Fruit fly (Drosophila melanogaster) whole organism, embryonic: ENCODE results near the gene stg1.
A peak's percentile ranks its signal among the peaks of the same experiment; 100 is the strongest.

Experiments used
- Ada2b ChIP-seq: fragments of 200-800 bp; sonication (Bioruptor generic); IDR thresholded peaks from 2 replicates; pipeline ENCODE4 v1.3.6; 2022; ENCODE audit warnings: missing biosample characterization, missing genetic modification characterization
- Bdp1 ChIP-seq: fragments of 200-800 bp; sonication (Bioruptor generic); optimal IDR thresholded peaks from 3 replicates; lab custom pipeline; 2016; ENCODE audit warnings: missing biosample characterization, missing genetic modification characterization
- CG10209 ChIP-seq: fragments of 200-800 bp; sonication (Bioruptor generic); optimal IDR thresholded peaks from 3 replicates; lab custom pipeline; 2017; ENCODE audit warnings: missing biosample characterization, mild to moderate bottlenecking, missing genetic modification characterization, missing genetic modification reagents
- CG12236 ChIP-seq: fragments of 200-800 bp; sonication (Bioruptor generic); optimal IDR thresholded peaks from 2 replicates; lab custom pipeline; 2016; ENCODE audit warnings: missing biosample characterization, missing genetic modification characterization
- CG14441 ChIP-seq: fragments of 200-800 bp; sonication (Bioruptor generic); IDR thresholded peaks from 2 replicates; pipeline ENCODE4 v1.3.6; 2022; ENCODE audit warnings: missing biosample characterization, missing genetic modification characterization
- CG15073 ChIP-seq: fragments of 200-800 bp; sonication (Bioruptor generic); optimal IDR thresholded peaks from 2 replicates; lab custom pipeline; 2016; ENCODE audit warnings: missing biosample characterization, missing genetic modification characterization
- CG15269 ChIP-seq: fragments of 200-800 bp; sonication (Bioruptor generic); optimal IDR thresholded peaks from 2 replicates; lab custom pipeline; 2018; ENCODE audit warnings: missing biosample characterization, mild to moderate bottlenecking, missing genetic modification characterization, moderate library complexity
- CG15479 ChIP-seq: fragments of 200-800 bp; sonication (Bioruptor generic); optimal IDR thresholded peaks from 3 replicates; lab custom pipeline; 2019; ENCODE audit warnings: missing biosample characterization, mild to moderate bottlenecking, missing genetic modification characterization, moderate library complexity
- CG32532 ChIP-seq: fragments of 200-800 bp; sonication (Bioruptor generic); IDR thresholded peaks from 2 replicates; pipeline ENCODE4 v1.3.6; 2022; ENCODE audit warnings: missing biosample characterization, missing genetic modification characterization
- CG3407 ChIP-seq: fragments of 200-800 bp; sonication (Bioruptor generic); optimal IDR thresholded peaks from 2 replicates; lab custom pipeline; 2018; ENCODE audit warnings: missing biosample characterization, mild to moderate bottlenecking, missing genetic modification characterization
- CG34376 ChIP-seq: fragments of 200-800 bp; sonication (Bioruptor generic); optimal IDR thresholded peaks from 2 replicates; lab custom pipeline; 2018; ENCODE audit warnings: missing biosample characterization, mild to moderate bottlenecking, missing genetic modification characterization
- CG7357 ChIP-seq: fragments of 200-800 bp; sonication (Bioruptor generic); IDR thresholded peaks from 3 replicates; pipeline ENCODE4 v1.3.6; 2022; ENCODE audit warnings: missing biosample characterization, missing genetic modification characterization
- CG7987 ChIP-seq: fragments of 200-800 bp; sonication (Bioruptor generic); optimal IDR thresholded peaks from 2 replicates; lab custom pipeline; 2018; ENCODE audit warnings: missing biosample characterization, mild to moderate bottlenecking, missing genetic modification characterization, moderate library complexity
- CG9727 ChIP-seq: fragments of 200-800 bp; sonication (Bioruptor generic); optimal IDR thresholded peaks from 3 replicates; lab custom pipeline; 2017; ENCODE audit warnings: missing biosample characterization, mild to moderate bottlenecking, missing genetic modification characterization
- CG9876 ChIP-seq: fragments of 200-800 bp; sonication (Bioruptor generic); optimal IDR thresholded peaks from 2 replicates; lab custom pipeline; 2016; ENCODE audit warnings: missing biosample characterization, missing genetic modification characterization
- CHES-1-like ChIP-seq: fragments of 200-800 bp; sonication (Bioruptor generic); optimal IDR thresholded peaks from 2 replicates; lab custom pipeline; 2016; ENCODE audit warnings: missing biosample characterization, missing genetic modification characterization
- Doc2 ChIP-seq: fragments of 200-800 bp; sonication (Bioruptor generic); IDR thresholded peaks from 2 replicates; pipeline ENCODE4 v1.3.6; 2022; ENCODE audit warnings: missing biosample characterization, missing genetic modification characterization
- Drgx ChIP-seq: fragments of 200-800 bp; sonication (Bioruptor generic); IDR thresholded peaks from 2 replicates; pipeline ENCODE4 v1.3.6; 2022; ENCODE audit warnings: missing biosample characterization, missing genetic modification characterization
- HLH3B ChIP-seq: fragments of 200-800 bp; sonication (Bioruptor generic); IDR thresholded peaks from 2 replicates; pipeline ENCODE4 v1.3.6; 2022; ENCODE audit warnings: missing biosample characterization, missing genetic modification characterization
- Hr51 ChIP-seq, 2 experiments: fragments of 200-800 bp; sonication (Bioruptor generic); optimal IDR thresholded peaks; 2 replicates in 1 of 2; 3 replicates in 1 of 2; lab custom pipeline; 2016 to 2018; ENCODE audit warnings: missing biosample characterization in 2 of 2, missing genetic modification characterization in 2 of 2, mild to moderate bottlenecking in 1 of 2, moderate library complexity in 1 of 2
- Mad ChIP-seq: fragments of 200-800 bp; sonication (Bioruptor generic); optimal IDR thresholded peaks from 2 replicates; lab custom pipeline; 2016; ENCODE audit warnings: missing biosample characterization, missing genetic modification characterization
- Med ChIP-seq: fragments of 200-800 bp; sonication (Bioruptor generic); peaks from one replicate; lab custom pipeline; 2016; ENCODE audit warnings: missing biosample characterization, missing genetic modification characterization, mild to moderate bottlenecking, inconsistent platforms, moderate library complexity
- Mrtf ChIP-seq: fragments of 200-800 bp; sonication (Bioruptor generic); IDR thresholded peaks from 3 replicates; pipeline ENCODE4 v1.3.6; 2022; ENCODE audit warnings: missing biosample characterization, missing genetic modification characterization
- NfI ChIP-seq: fragments of 200-800 bp; sonication (Bioruptor generic); optimal IDR thresholded peaks from 3 replicates; lab custom pipeline; 2018; ENCODE audit warnings: missing biosample characterization, mild to moderate bottlenecking, missing genetic modification characterization, moderate library complexity
- Ravus ChIP-seq: fragments of 200-800 bp; sonication (Bioruptor generic); IDR thresholded peaks from 2 replicates; pipeline ENCODE4 v1.3.6; 2022; ENCODE audit warnings: missing biosample characterization, missing genetic modification characterization
- Sox102F ChIP-seq: fragments of 200-800 bp; sonication (Bioruptor generic); optimal IDR thresholded peaks from 2 replicates; lab custom pipeline; 2018; ENCODE audit warnings: missing biosample characterization, mild to moderate bottlenecking, missing genetic modification characterization, moderate library complexity
- cad ChIP-seq: fragments of >200 bp; optimal IDR thresholded peaks from 2 replicates; lab custom pipeline; 2017; ENCODE audit warnings: missing biosample characterization, missing genetic modification characterization
- ci ChIP-seq: fragments of 200-800 bp; sonication (Bioruptor generic); IDR thresholded peaks from 3 replicates; pipeline ENCODE4 v1.3.6; 2022; ENCODE audit warnings: missing biosample characterization, missing genetic modification characterization
- danr ChIP-seq: fragments of 200-800 bp; sonication (Bioruptor generic); IDR thresholded peaks from 2 replicates; pipeline ENCODE4 v1.3.6; 2022; ENCODE audit warnings: missing biosample characterization, missing genetic modification characterization
- dpn ChIP-seq, 2 experiments: fragments of 200-800 bp; sonication (Bioruptor generic); optimal IDR thresholded peaks; 3 replicates each; lab custom pipeline; 2016; ENCODE audit warnings: missing biosample characterization in 2 of 2, missing genetic modification characterization in 2 of 2
- dysf ChIP-seq: fragments of 200-800 bp; sonication (Bioruptor generic); IDR thresholded peaks from 3 replicates; pipeline ENCODE4 v1.3.6; 2022; ENCODE audit warnings: missing biosample characterization, missing genetic modification characterization
- ftz-f1 ChIP-seq: fragments of 200-800 bp; sonication (Bioruptor generic); optimal IDR thresholded peaks from 2 replicates; lab custom pipeline; 2016; ENCODE audit warnings: missing biosample characterization, missing genetic modification characterization
- gem ChIP-seq: fragments of 200-800 bp; sonication (Bioruptor generic); optimal IDR thresholded peaks from 2 replicates; lab custom pipeline; 2019; ENCODE audit warnings: missing biosample characterization, mild to moderate bottlenecking, missing genetic modification characterization, moderate library complexity
- ken ChIP-seq: fragments of 200-800 bp; sonication (Bioruptor generic); IDR thresholded peaks from 3 replicates; pipeline ENCODE4 v1.3.6; 2022; ENCODE audit warnings: missing biosample characterization, missing genetic modification characterization
- lbe ChIP-seq: fragments of 200-800 bp; sonication (Bioruptor generic); optimal IDR thresholded peaks from 2 replicates; lab custom pipeline; 2016; ENCODE audit warnings: missing biosample characterization, mild to moderate bottlenecking, missing genetic modification characterization
- mam ChIP-seq: fragments of 200-800 bp; sonication (Bioruptor generic); optimal IDR thresholded peaks from 3 replicates; lab custom pipeline; 2016; ENCODE audit warnings: missing biosample characterization, missing genetic modification characterization
- p53 ChIP-seq: fragments of 200-800 bp; sonication (Bioruptor generic); optimal IDR thresholded peaks from 2 replicates; lab custom pipeline; 2016; ENCODE audit warnings: missing biosample characterization, missing genetic modification characterization
- pan ChIP-seq, 4 experiments: fragments of >200 bp in 3 of 4; fragments of 200-800 bp in 1 of 4; sonication (Bioruptor generic) in 1 of 4; optimal IDR thresholded peaks in 3 of 4; IDR thresholded peaks in 1 of 4; 2 replicates each; pipeline versions ENCODE4 v1.3.6 to Lab custom; 2017 to 2022; ENCODE audit warnings: missing biosample characterization in 2 of 4, missing genetic modification characterization in 2 of 4, mixed read lengths in 1 of 4
- pfk ChIP-seq: fragments of 200-800 bp; sonication (Bioruptor generic); optimal IDR thresholded peaks from 2 replicates; lab custom pipeline; 2018; ENCODE audit warnings: missing biosample characterization, mild to moderate bottlenecking, missing genetic modification characterization, moderate library complexity
- prd ChIP-seq, 3 experiments: fragments of >200 bp in 2 of 3; fragments of 200-800 bp in 1 of 3; sonication (Bioruptor generic) in 1 of 3; optimal IDR thresholded peaks in 2 of 3; IDR thresholded peaks in 1 of 3; 2 replicates in 2 of 3; 3 replicates in 1 of 3; pipeline versions ENCODE4 v1.3.6 to Lab custom; 2017 to 2022; ENCODE audit warnings: missing biosample characterization in 1 of 3, missing genetic modification characterization in 1 of 3
- row ChIP-seq: fragments of 200-800 bp; sonication (Bioruptor generic); IDR thresholded peaks from 3 replicates; pipeline ENCODE4 v1.3.6; 2022; ENCODE audit warnings: missing biosample characterization, missing genetic modification characterization
- schlank ChIP-seq: fragments of 200-800 bp; sonication (Bioruptor generic); optimal IDR thresholded peaks from 2 replicates; lab custom pipeline; 2018; ENCODE audit warnings: missing biosample characterization, mild to moderate bottlenecking, missing genetic modification characterization
- seq ChIP-seq: fragments of 200-800 bp; sonication (Bioruptor generic); IDR thresholded peaks from 2 replicates; pipeline ENCODE4 v1.3.6; 2022; ENCODE audit warnings: missing biosample characterization, missing genetic modification characterization
- sisA ChIP-seq: fragments of 200-800 bp; sonication (Bioruptor generic); IDR thresholded peaks from 2 replicates; pipeline ENCODE4 v1.3.6; 2022; ENCODE audit warnings: missing biosample characterization, missing genetic modification characterization
- ssp ChIP-seq: fragments of 200-800 bp; sonication (Bioruptor generic); IDR thresholded peaks from 2 replicates; pipeline ENCODE4 v1.3.6; 2022; ENCODE audit warnings: missing biosample characterization, missing genetic modification characterization
- tio ChIP-seq: fragments of 200-800 bp; sonication (Bioruptor generic); optimal IDR thresholded peaks from 2 replicates; lab custom pipeline; 2017; ENCODE audit warnings: missing biosample characterization, missing genetic modification characterization, inconsistent platforms
- trh ChIP-seq: fragments of 200-800 bp; sonication (Bioruptor generic); optimal IDR thresholded peaks from 2 replicates; lab custom pipeline; 2016; ENCODE audit warnings: missing biosample characterization, missing genetic modification characterization
- unpg ChIP-seq: fragments of 200-800 bp; sonication (Bioruptor generic); optimal IDR thresholded peaks from 3 replicates; lab custom pipeline; 2018; ENCODE audit warnings: missing biosample characterization, mild to moderate bottlenecking, missing genetic modification characterization, moderate library complexity
- zfh2 ChIP-seq: fragments of 200-800 bp; sonication (Bioruptor generic); optimal IDR thresholded peaks from 2 replicates; lab custom pipeline; 2016; ENCODE audit warnings: missing biosample characterization, missing genetic modification characterization

The stg1 gene

DNA sequence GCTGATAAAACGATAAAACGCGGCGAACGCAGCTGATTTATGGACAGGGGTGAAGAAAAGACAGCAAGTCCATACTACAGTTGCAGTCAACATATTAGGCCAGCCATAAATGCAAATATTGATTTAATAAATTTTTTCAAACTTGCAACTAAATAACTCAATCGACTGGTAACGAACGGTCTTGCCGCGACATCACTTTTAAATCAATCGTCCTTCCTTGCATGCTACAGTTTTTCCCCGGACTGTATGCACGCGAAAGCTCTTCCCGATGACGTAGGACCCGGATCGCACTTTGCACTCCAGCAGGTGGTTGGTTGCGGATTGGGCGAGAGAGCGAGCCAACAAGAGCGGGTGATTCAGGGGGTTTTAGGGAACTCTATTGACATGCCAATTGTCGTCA is 28.7 kb upstream of the stg1 start (continued):
- TF ChIP-seq HLH3B (GFP tag; lab: Robert Waterston, UW) = peak; percentile 18; the same call in 1 of the 2 replicates
- no peak for TF ChIP-seq CG34376 (GFP tag; lab: Kevin White, UChicago)
- 0 out of 3 replicates have a peak, but pooled peaks have one; percentile 29 for TF ChIP-seq ken (GFP tag; lab: Robert Waterston, UW)
- TF ChIP-seq CG7987 (GFP tag; lab: Kevin White, UChicago) = no peak
- TF ChIP-seq Hr51 (GFP tag; optimal IDR thresholded peaks at IDR 0.05; lab: Kevin White, UChicago) = no peak
- no peak for TF ChIP-seq CG15269
- TF ChIP-seq ftz-f1 = no peak
- no peak for TF ChIP-seq pan (optimal IDR thresholded peaks at IDR 0.05; lab: Kevin White, UChicago)
- peak in 1 of 2 experiments; percentile 39 for TF ChIP-seq pan (GFP tag; optimal IDR thresholded peaks at IDR 0.05 in 1 of 2, IDR thresholded peaks at IDR 0.05 in 1 of 2)
- no peak for TF ChIP-seq dpn (GFP tag; optimal IDR thresholded peaks at IDR 0.05; lab: Kevin White, UChicago)
- TF ChIP-seq CHES-1-like (GFP tag; lab: Kevin White, UChicago) = no peak
- no peak for TF ChIP-seq zfh2 (GFP tag; lab: Kevin White, UChicago)
- TF ChIP-seq pfk (GFP tag; lab: Kevin White, UChicago) = no peak
- no peak for TF ChIP-seq prd (optimal IDR thresholded peaks at IDR 0.05; lab: Kevin White, UChicago)
- TF ChIP-seq prd (GFP tag; IDR thresholded peaks at IDR 0.05; lab: Robert Waterston, UW) = peak; percentile 45; the same call in 1 of the 3 replicates
- no peak for TF ChIP-seq Mad (GFP tag; lab: Kevin White, UChicago)
- TF ChIP-seq tio (GFP tag; lab: Kevin White, UChicago) = peak; percentile 7
- TF ChIP-seq dysf (GFP tag; lab: Robert Waterston, UW) = peak; percentile 35; the same call in 1 of the 3 replicates
- TF ChIP-seq CG10209 (GFP tag; lab: Kevin White, UChicago) = no peak
- peak; percentile 5 for TF ChIP-seq CG9727 (GFP tag; lab: Kevin White, UChicago)
- TF ChIP-seq Sox102F (GFP tag; lab: Kevin White, UChicago) = peak; percentile 5
- peak; percentile 10 for TF ChIP-seq NfI
- no peak for TF ChIP-seq sisA
- 0 out of 3 replicates have a peak, but pooled peaks have one; percentile 34 for TF ChIP-seq ci (GFP tag; lab: Robert Waterston, UW)
- TF ChIP-seq lbe (GFP tag; lab: Kevin White, UChicago) = peak; percentile 95
- no peak for TF ChIP-seq Bdp1
- TF ChIP-seq CG9876 (GFP tag; lab: Kevin White, UChicago) = no peak
- TF ChIP-seq gem (tag; lab: Kevin White, UChicago) = peak; percentile 1
- peak; percentile 30; the same call in 1 of the 2 replicates for TF ChIP-seq CG14441
- no peak for TF ChIP-seq CG15479 (GFP tag; lab: Kevin White, UChicago)
- TF ChIP-seq CG7357 = 0 out of 3 replicates have a peak, but pooled peaks have one; percentile 6
- no peak for TF ChIP-seq seq
- peak; percentile 30 for TF ChIP-seq CG15073
- TF ChIP-seq Ada2b (GFP tag; lab: Robert Waterston, UW) = peak; percentile 24; the same call in 1 of the 2 replicates
- TF ChIP-seq CG3407 (GFP tag; lab: Kevin White, UChicago) = no peak
- peak; percentile 88 for TF ChIP-seq Drgx (GFP tag; lab: Robert Waterston, UW)
- 0 out of 2 replicates have a peak, but pooled peaks have one; percentile 21 for TF ChIP-seq danr (GFP tag; lab: Robert Waterston, UW)
- no peak for TF ChIP-seq unpg (GFP tag; lab: Kevin White, UChicago)
- no peak for TF ChIP-seq Doc2
- TF ChIP-seq row = peak; percentile 46; the same call in 2 of the 3 replicates
- TF ChIP-seq trh (GFP tag; lab: Kevin White, UChicago) = no peak
- TF ChIP-seq Ravus (GFP tag; lab: Robert Waterston, UW) = no peak
- TF ChIP-seq mam = peak; percentile 27
- TF ChIP-seq CG12236 = no peak
- TF ChIP-seq Mrtf (GFP tag; lab: Robert Waterston, UW) = 0 out of 3 replicates have a peak, but pooled peaks have one; percentile 6
- no peak for TF ChIP-seq p53 (GFP tag; lab: Kevin White, UChicago)
- no peak for TF ChIP-seq schlank (tag; lab: Kevin White, UChicago)
- TF ChIP-seq ssp (GFP tag; lab: Robert Waterston, UW) = 0 out of 2 replicates have a peak, but pooled peaks have one; percentile 8
- TF ChIP-seq CG32532 (GFP tag; lab: Robert Waterston, UW) = peak; percentile 20; the same call in 1 of the 2 replicates
- peak; percentile 78 for TF ChIP-seq Med (GFP tag; lab: Kevin White, UChicago)
- no peak for TF ChIP-seq cad (GFP tag; lab: Kevin White, UChicago)
